Fruit fly (Drosophila melanogaster) whole organism, embryonic: ENCODE data around the gene CG12224.

ENCODE experiments used
- CG10366 ChIP-seq: fragments of 200-800 bp; sonication (Bioruptor generic); IDR thresholded peaks from 2 replicates; pipeline ENCODE4 v1.3.6; 2022; ENCODE audit warnings: missing biosample characterization, missing genetic modification characterization
- CG12391 ChIP-seq: fragments of 200-800 bp; sonication (Bioruptor generic); optimal IDR thresholded peaks from 3 replicates; lab custom pipeline; 2018; ENCODE audit warnings: missing biosample characterization, mild to moderate bottlenecking, missing genetic modification characterization, moderate library complexity
- CG12769 ChIP-seq: fragments of 200-800 bp; sonication (Bioruptor generic); optimal IDR thresholded peaks from 2 replicates; lab custom pipeline; 2019; ENCODE audit warnings: missing biosample characterization, mild to moderate bottlenecking, missing genetic modification characterization, moderate library complexity
- CG14667 ChIP-seq: fragments of 200-800 bp; sonication (Bioruptor generic); IDR thresholded peaks from 2 replicates; pipeline ENCODE4 v1.3.6; 2022; ENCODE audit warnings: missing biosample characterization, missing genetic modification characterization
- CG15073 ChIP-seq: fragments of 200-800 bp; sonication (Bioruptor generic); optimal IDR thresholded peaks from 2 replicates; lab custom pipeline; 2016; ENCODE audit warnings: missing biosample characterization, missing genetic modification characterization
- CG17568 ChIP-seq: fragments of 200-800 bp; sonication (Bioruptor generic); optimal IDR thresholded peaks from 2 replicates; lab custom pipeline; 2018; ENCODE audit warnings: missing biosample characterization, mild to moderate bottlenecking, missing genetic modification characterization, moderate library complexity
- CG2889 ChIP-seq: fragments of 200-800 bp; sonication (Bioruptor generic); IDR thresholded peaks from 3 replicates; pipeline ENCODE4 v1.3.6; 2022; ENCODE audit warnings: missing biosample characterization, missing genetic modification characterization
- CG34422 ChIP-seq: fragments of 200-800 bp; sonication (Bioruptor generic); IDR thresholded peaks from 3 replicates; pipeline ENCODE4 v1.3.6; 2022; ENCODE audit warnings: missing biosample characterization, missing genetic modification characterization
- CG3847 ChIP-seq: fragments of 200-800 bp; sonication (Bioruptor generic); IDR thresholded peaks from 2 replicates; pipeline ENCODE4 v1.3.6; 2022; ENCODE audit warnings: missing biosample characterization, missing genetic modification characterization
- CG7963 ChIP-seq: fragments of 200-800 bp; sonication (Bioruptor generic); IDR thresholded peaks from 3 replicates; pipeline ENCODE4 v1.3.6; 2022; ENCODE audit warnings: missing biosample characterization, missing genetic modification characterization; ENCODE audit not compliant: partially characterized antibody
- CG8478 ChIP-seq: fragments of >200 bp; optimal IDR thresholded peaks from 2 replicates; lab custom pipeline; 2018
- Fer3 ChIP-seq: fragments of 200-800 bp; sonication (Bioruptor generic); optimal IDR thresholded peaks from 2 replicates; lab custom pipeline; 2018; ENCODE audit warnings: missing biosample characterization, mild to moderate bottlenecking, missing genetic modification characterization, moderate library complexity
- GATAe ChIP-seq: fragments of 200-800 bp; sonication (Bioruptor generic); conservative IDR thresholded peaks from 2 replicates; pipeline ENCODE4 v1.3.6; 2022; ENCODE audit warnings: missing biosample characterization, missing genetic modification characterization
- Hsf ChIP-seq: fragments of 200-800 bp; sonication (Bioruptor generic); optimal IDR thresholded peaks from 3 replicates; lab custom pipeline; 2016; ENCODE audit warnings: missing biosample characterization, missing genetic modification characterization
- MTF-1 ChIP-seq: fragments of 200-800 bp; sonication (Bioruptor generic); optimal IDR thresholded peaks from 2 replicates; lab custom pipeline; 2018; ENCODE audit warnings: missing biosample characterization, mild to moderate bottlenecking, missing genetic modification characterization, borderline replicate concordance
- NFAT ChIP-seq: fragments of 200-800 bp; sonication (Bioruptor generic); IDR thresholded peaks from 2 replicates; pipeline ENCODE4 v1.3.6; 2022; ENCODE audit warnings: missing biosample characterization, missing genetic modification characterization
- NK7.1 ChIP-seq: fragments of 200-800 bp; sonication (Bioruptor generic); optimal IDR thresholded peaks from 3 replicates; lab custom pipeline; 2016; ENCODE audit warnings: missing biosample characterization, missing genetic modification characterization
- Rx ChIP-seq: fragments of 200-800 bp; sonication (Bioruptor generic); IDR thresholded peaks from 2 replicates; pipeline ENCODE4 v1.3.6; 2022; ENCODE audit warnings: missing biosample characterization, missing genetic modification characterization
- Ssrp ChIP-seq: fragments of 200-800 bp; sonication (Bioruptor generic); optimal IDR thresholded peaks from 2 replicates; lab custom pipeline; 2018; ENCODE audit warnings: missing biosample characterization, mild to moderate bottlenecking, missing genetic modification characterization, moderate library complexity
- Usf ChIP-seq: fragments of 200-800 bp; sonication (Bioruptor generic); optimal IDR thresholded peaks from 2 replicates; lab custom pipeline; 2017; ENCODE audit warnings: missing genotype, missing biosample characterization, missing genetic modification characterization
- Xbp1 ChIP-seq: fragments of 200-800 bp; sonication (Bioruptor generic); optimal IDR thresholded peaks from 3 replicates; lab custom pipeline; 2016; ENCODE audit warnings: missing biosample characterization, mild to moderate bottlenecking, missing genetic modification characterization
- ato ChIP-seq: fragments of 200-800 bp; sonication (Bioruptor generic); IDR thresholded peaks from 2 replicates; pipeline ENCODE4 v1.3.6; 2022; ENCODE audit warnings: missing biosample characterization, missing genetic modification characterization; ENCODE audit not compliant: partially characterized antibody
- br ChIP-seq: fragments of >200 bp; optimal IDR thresholded peaks from 2 replicates; lab custom pipeline; 2017
- bsh ChIP-seq, 2 experiments: fragments of 200-800 bp; sonication (Bioruptor generic); optimal IDR thresholded peaks; 2 replicates each; lab custom pipeline; 2017 to 2018; ENCODE audit warnings: mild to moderate bottlenecking in 2 of 2, missing biosample characterization in 2 of 2, missing genetic modification characterization in 2 of 2, moderate library complexity in 1 of 2
- croc ChIP-seq: fragments of 200-800 bp; sonication (Bioruptor generic); conservative IDR thresholded peaks from 3 replicates; pipeline ENCODE4 v1.3.6; 2022; ENCODE audit warnings: missing biosample characterization, missing genetic modification characterization
- danr ChIP-seq: fragments of 200-800 bp; sonication (Bioruptor generic); IDR thresholded peaks from 2 replicates; pipeline ENCODE4 v1.3.6; 2022; ENCODE audit warnings: missing biosample characterization, missing genetic modification characterization
- dmrt99B ChIP-seq: fragments of 200-800 bp; sonication (Bioruptor generic); optimal IDR thresholded peaks from 2 replicates; lab custom pipeline; 2018; ENCODE audit warnings: missing biosample characterization, mild to moderate bottlenecking, missing genetic modification characterization, moderate library complexity
- emc ChIP-seq: fragments of 200-800 bp; sonication (Bioruptor generic); optimal IDR thresholded peaks from 2 replicates; lab custom pipeline; 2016; ENCODE audit warnings: missing biosample characterization, missing genetic modification characterization
- ewg ChIP-seq: fragments of 200-800 bp; sonication (Bioruptor generic); optimal IDR thresholded peaks from 3 replicates; lab custom pipeline; 2017; ENCODE audit warnings: mild to moderate bottlenecking, missing biosample characterization, missing genetic modification reagents, missing genetic modification characterization
- exex ChIP-seq: fragments of 200-800 bp; sonication (Bioruptor generic); optimal IDR thresholded peaks from 4 replicates; lab custom pipeline; 2018; ENCODE audit warnings: missing biosample characterization, mild to moderate bottlenecking, missing genetic modification characterization, moderate library complexity
- fd3F ChIP-seq: fragments of 200-800 bp; sonication (Bioruptor generic); optimal IDR thresholded peaks from 2 replicates; lab custom pipeline; 2018; ENCODE audit warnings: missing biosample characterization, mild to moderate bottlenecking, missing genetic modification characterization, moderate library complexity
- mam ChIP-seq: fragments of 200-800 bp; sonication (Bioruptor generic); optimal IDR thresholded peaks from 3 replicates; lab custom pipeline; 2016; ENCODE audit warnings: missing biosample characterization, missing genetic modification characterization
- mld ChIP-seq: fragments of 200-800 bp; sonication (Bioruptor generic); IDR thresholded peaks from 3 replicates; pipeline ENCODE4 v1.3.6; 2022; ENCODE audit warnings: missing biosample characterization, missing genetic modification characterization; ENCODE audit not compliant: partially characterized antibody
- pfk ChIP-seq: fragments of 200-800 bp; sonication (Bioruptor generic); optimal IDR thresholded peaks from 2 replicates; lab custom pipeline; 2018; ENCODE audit warnings: missing biosample characterization, mild to moderate bottlenecking, missing genetic modification characterization, moderate library complexity
- scrt ChIP-seq: fragments of 200-800 bp; sonication (Bioruptor generic); optimal IDR thresholded peaks from 2 replicates; lab custom pipeline; 2018; ENCODE audit warnings: missing biosample characterization, mild to moderate bottlenecking, missing genetic modification characterization, moderate library complexity
- sens ChIP-seq: fragments of 200-800 bp; sonication (Bioruptor generic); peaks from one replicate; lab custom pipeline; 2016; ENCODE audit warnings: missing biosample characterization, missing genetic modification characterization
- sim ChIP-seq: fragments of 200-800 bp; sonication (Bioruptor generic); IDR thresholded peaks from 2 replicates; pipeline ENCODE4 v1.3.6; 2022; ENCODE audit warnings: missing biosample characterization, missing genetic modification characterization
- sna ChIP-seq: fragments of 200-800 bp; sonication (Bioruptor generic); IDR thresholded peaks from 2 replicates; pipeline ENCODE4 v1.3.6; 2022; ENCODE audit warnings: missing biosample characterization, missing genetic modification characterization; ENCODE audit not compliant: partially characterized antibody
- stwl ChIP-seq: fragments of 200-800 bp; sonication (Bioruptor generic); optimal IDR thresholded peaks from 3 replicates; lab custom pipeline; 2018; ENCODE audit warnings: missing biosample characterization, mild to moderate bottlenecking, missing genetic modification characterization, moderate library complexity
- sug ChIP-seq: fragments of 200-800 bp; optimal IDR thresholded peaks from 2 replicates; lab custom pipeline; 2019; ENCODE audit warnings: missing biosample characterization, mild to moderate bottlenecking, missing genetic modification characterization, moderate library complexity
- tgo ChIP-seq: fragments of 200-800 bp; sonication (Bioruptor generic); IDR thresholded peaks from 3 replicates; pipeline ENCODE4 v1.3.6; 2022; ENCODE audit warnings: missing biosample characterization, missing genetic modification characterization
- tx ChIP-seq: fragments of 200-800 bp; sonication (Bioruptor generic); optimal IDR thresholded peaks from 2 replicates; lab custom pipeline; 2016; ENCODE audit warnings: missing biosample characterization, missing genetic modification characterization
- wdn ChIP-seq: fragments of 200-800 bp; sonication (Bioruptor generic); IDR thresholded peaks from 2 replicates; pipeline ENCODE4 v1.3.6; 2022; ENCODE audit warnings: missing biosample characterization, missing genetic modification characterization
- yki ChIP-seq: fragments of >200 bp; optimal IDR thresholded peaks from 3 replicates; lab custom pipeline; 2018
- zfh1 ChIP-seq: fragments of 200-800 bp; sonication (Bioruptor generic); IDR thresholded peaks from 3 replicates; pipeline ENCODE4 v1.3.6; 2022; ENCODE audit warnings: missing biosample characterization, missing genetic modification characterization
- zfh2 ChIP-seq: fragments of 200-800 bp; sonication (Bioruptor generic); optimal IDR thresholded peaks from 2 replicates; lab custom pipeline; 2016; ENCODE audit warnings: missing biosample characterization, missing genetic modification characterization

The CG12224 gene

DNA sequence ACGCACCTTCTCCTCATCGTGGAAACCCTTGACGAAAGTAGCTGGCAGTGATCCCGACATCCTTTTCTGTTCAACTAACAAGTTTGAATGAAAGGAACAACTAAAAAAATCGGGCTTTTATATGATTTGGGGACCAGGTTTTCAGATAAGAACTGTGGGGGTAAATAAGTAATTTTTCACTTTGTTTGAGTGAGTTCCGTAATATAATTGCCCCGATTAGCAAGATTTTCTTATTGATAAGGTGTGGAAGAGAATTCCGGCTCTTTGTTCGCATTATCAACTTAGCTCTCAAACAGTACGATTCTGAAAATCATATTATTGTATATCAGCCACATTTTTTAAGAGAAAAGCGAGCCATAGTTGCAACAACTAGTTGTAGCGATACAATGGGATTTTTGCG is at the start of gene CG12224:
CG12224 (minus strand) TSS at position 101 of the 400 bp plus-strand sequence.
- TF ChIP-seq sens (GFP tag; lab: Kevin White, UChicago): no peak
- no peak for TF ChIP-seq mld (GFP tag; lab: Robert Waterston, UW)
- TF ChIP-seq exex: peak; percentile 75
- TF ChIP-seq, all 482 proteins: peak for 1

DNA sequence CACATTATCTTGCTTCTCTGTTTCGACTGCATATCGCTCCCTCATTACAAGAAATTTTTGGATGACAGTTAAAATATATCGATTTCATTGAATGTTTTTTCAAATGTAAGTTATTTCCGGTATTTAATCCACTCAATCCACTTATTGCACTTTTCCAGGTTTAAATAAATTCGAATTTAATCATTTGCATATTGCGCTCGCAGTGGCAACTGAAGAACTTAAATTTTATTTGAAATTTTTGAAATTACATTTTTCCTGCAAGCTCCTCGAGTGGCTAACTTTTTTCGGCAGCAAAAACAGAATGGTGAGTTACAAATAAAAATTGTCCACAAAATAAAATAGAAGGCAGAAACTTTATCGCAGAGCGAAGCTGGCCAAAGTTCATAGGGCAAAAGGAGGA is 49.8 kb upstream of the CG12224 start, which contains the start of the genes CG31358, CG42504 and CG42505:
CG31358 (minus strand) TSS at position 101 of the 400 bp plus-strand sequence.
CG42504 (minus strand) TSS at position 101 of the 400 bp plus-strand sequence.
CG42505 (minus strand) TSS at position 101 of the 400 bp plus-strand sequence.
- no peak for TF ChIP-seq Ssrp (tag; lab: Kevin White, UChicago)
- TF ChIP-seq, all 482 proteins: peak for 0

DNA sequence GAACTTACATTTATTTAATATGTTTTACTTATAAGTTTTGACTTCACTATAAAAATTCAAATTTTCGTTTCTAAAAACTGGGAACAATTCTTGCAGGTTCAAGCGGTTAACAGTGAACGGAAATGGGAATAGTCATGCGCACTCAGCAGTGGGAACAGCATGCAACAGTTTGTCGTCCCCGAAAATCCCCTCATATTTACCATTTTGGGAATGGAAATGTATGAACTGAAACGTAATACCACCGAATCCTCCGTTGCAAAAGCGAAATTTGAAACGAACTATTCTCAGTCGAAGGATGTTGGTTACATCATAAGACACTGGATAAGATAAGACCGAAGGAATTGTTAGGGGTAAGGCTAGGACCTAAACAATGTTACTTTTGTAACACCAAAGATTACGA is 39.1 kb upstream of the CG12224 start:
- TF ChIP-seq ewg (GFP tag; lab: Kevin White, UChicago) (peak; percentile 58), scrt (peak; percentile 97), zfh1 (GFP tag; lab: Robert Waterston, UW) (no peak), pfk (peak; percentile 90), yki (no peak), stwl (tag; lab: Kevin White, UChicago) (peak; percentile 16)

DNA sequence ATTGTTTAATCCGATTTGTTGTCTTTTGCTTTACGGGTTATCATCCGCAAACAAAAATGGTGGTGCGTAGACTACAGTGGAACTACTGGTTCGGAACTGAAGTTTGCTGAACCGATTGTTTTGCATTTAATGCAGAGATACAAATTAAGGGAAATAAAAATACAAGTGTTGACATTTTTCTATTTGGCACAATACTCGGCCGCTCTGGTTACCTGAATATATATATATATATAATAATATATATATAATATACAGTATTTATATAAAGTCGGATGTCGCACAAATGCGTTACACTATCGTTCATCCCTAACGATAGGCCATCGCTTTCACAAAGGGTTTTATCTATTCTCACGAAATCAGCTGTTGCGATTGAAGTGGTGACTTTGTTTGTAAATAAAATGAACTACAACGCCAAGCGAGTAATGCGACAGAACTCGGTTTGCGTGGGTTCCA is 35.0 kb upstream of the CG12224 start, which contains the start of the genes DCAF12 and Spt3:
DCAF12 (minus strand) TSS at position 204 of the 453 bp plus-strand sequence.
Spt3 (plus strand) TSS at position 329 of the 453 bp plus-strand sequence.
- TF ChIP-seq CG14667 (peak; percentile 39; the same call in 1 of the 2 replicates), CG7963 (GFP tag; lab: Robert Waterston, UW) (peak; percentile 88), wdn (GFP tag; lab: Robert Waterston, UW) (0 out of 2 replicates have a peak, but pooled peaks have one; percentile 21), tgo (GFP tag; lab: Robert Waterston, UW) (peak; percentile 61; the same call in 2 of the 3 replicates), Hsf (no peak), CG12769 (tag; lab: Kevin White, UChicago) (no peak), sug (tag; lab: Kevin White, UChicago) (no peak), CG12391 (tag; lab: Kevin White, UChicago) (peak; percentile 76), sna (peak; percentile 94), NFAT (GFP tag; lab: Robert Waterston, UW) (no peak), emc (GFP tag; lab: Kevin White, UChicago) (no peak), CG8478 (no peak), MTF-1 (GFP tag; lab: Kevin White, UChicago) (no peak), br (lab: Kevin White, UChicago) (no peak), zfh2 (GFP tag; lab: Kevin White, UChicago) (no peak), fd3F (peak; percentile 22), croc (peak; percentile 52; the same call in 2 of the 3 replicates), NK7.1 (peak; percentile 30), CG34422 (peak; percentile 43; the same call in 2 of the 3 replicates), tx (GFP tag; lab: Kevin White, UChicago) (no peak), CG2889 (GFP tag; lab: Robert Waterston, UW) (no peak), Xbp1 (GFP tag; lab: Kevin White, UChicago) (peak; percentile 50), danr (GFP tag; lab: Robert Waterston, UW) (no peak), bsh (GFP tag; optimal IDR thresholded peaks at IDR 0.05; lab: Kevin White, UChicago) (no peak), CG17568 (GFP tag; lab: Kevin White, UChicago) (no peak), Usf (GFP tag; lab: Kevin White, UChicago) (no peak), dmrt99B (tag; lab: Kevin White, UChicago) (no peak), CG3847 (GFP tag; lab: Robert Waterston, UW) (peak; percentile 63), GATAe (GFP tag; lab: Robert Waterston, UW) (no peak), ato (GFP tag; lab: Robert Waterston, UW) (peak; percentile 67), sim (no peak), Fer3 (tag; lab: Kevin White, UChicago) (no peak), CG10366 (GFP tag; lab: Robert Waterston, UW) (peak; percentile 35; the same call in 1 of the 2 replicates), Rx (GFP tag; lab: Robert Waterston, UW) (peak; percentile 10; the same call in 1 of the 2 replicates), exex (no peak), CG15073 (GFP tag; lab: Kevin White, UChicago) (no peak), mam (GFP tag; lab: Kevin White, UChicago) (no peak)
